Fruit fly (Drosophila melanogaster) ovary, adult (tissue): ENCODE data around the gene CG13455.

Experiments used
- CG17801 ChIP-seq: fragments of 200-800 bp; optimal IDR thresholded peaks from 2 replicates; lab custom pipeline; 2019; ENCODE audit warnings: missing biosample characterization, mild to moderate bottlenecking, missing genetic modification characterization, moderate library complexity; ENCODE audit not compliant: partially characterized antibody

The CG13455 gene

DNA sequence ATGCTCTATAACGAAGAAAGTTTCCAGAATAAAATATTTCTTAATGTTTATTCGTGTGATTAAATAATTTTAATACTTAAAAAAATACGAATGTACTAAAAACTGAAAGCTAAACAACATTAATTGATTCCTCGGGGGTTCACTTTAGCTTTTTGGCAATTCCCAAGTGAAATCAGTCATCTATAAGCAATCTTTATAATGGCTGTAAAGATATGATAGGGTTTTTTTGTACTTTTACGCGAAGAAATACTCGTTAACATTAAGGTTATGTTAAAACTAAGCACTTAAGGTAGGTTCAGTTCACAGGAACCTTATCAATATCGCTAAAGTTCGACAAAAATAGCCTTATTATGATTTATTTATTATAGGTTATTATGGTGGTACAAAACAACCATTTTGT, 23.5 kb downstream of the CG13455 start:
- no peak for TF ChIP-seq CG17801 (GFP tag; lab: Kevin White, UChicago)

DNA sequence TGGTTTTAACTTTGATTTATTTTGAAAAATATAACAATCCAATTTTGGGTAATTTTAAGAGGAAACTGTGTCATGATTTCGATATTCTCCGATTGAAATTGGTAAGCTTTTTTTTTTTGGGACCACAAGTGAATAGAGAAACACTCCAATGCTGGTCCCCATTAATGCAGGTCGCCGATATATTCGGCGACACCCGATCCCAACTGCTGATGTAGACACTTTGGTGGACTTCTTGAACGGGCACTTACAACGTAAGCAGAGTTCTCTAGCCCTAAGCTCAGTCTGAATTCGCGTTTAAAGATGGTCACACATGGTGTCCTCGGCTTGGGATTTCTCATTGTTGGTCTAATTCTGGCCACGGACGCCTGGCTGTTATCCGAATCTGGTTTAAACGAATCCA, 23.9 kb downstream of the CG13455 start, which contains the start of gene yellow-k:
Gene yellow-k, plus strand, starts transcription at position 301 of the 400 bp plus-strand sequence.
- TF ChIP-seq CG17801 (GFP tag; lab: Kevin White, UChicago): no peak

DNA sequence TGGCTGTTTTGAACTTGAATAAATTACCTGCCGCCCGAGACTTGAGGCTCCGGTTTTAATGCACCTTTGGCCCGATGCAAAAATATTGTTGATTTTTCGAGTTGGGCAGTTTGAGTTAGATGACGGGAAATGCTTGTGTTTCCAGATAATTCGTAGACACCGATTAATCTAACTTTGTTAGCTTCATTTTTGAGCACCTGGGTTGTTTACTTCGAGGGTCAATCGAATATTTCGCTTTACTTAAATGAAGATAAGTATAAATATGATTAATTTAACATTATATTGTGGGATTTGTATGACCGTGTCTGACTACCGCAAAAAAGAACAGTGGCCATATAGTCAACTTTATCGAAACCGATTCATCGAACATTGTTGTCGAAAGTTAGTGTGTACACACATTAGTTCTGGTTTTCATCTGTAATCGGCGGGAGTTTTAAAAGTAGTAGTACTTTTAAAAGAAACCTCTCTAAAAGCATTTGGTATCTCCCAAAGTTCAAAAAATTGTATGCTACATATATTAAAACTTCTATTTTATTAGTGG, 27.5 kb downstream of the CG13455 start, which contains the start of gene CG7945:
Gene CG7945, minus strand, starts transcription at position 332 of the 541 bp plus-strand sequence.
- TF ChIP-seq CG17801 (GFP tag; lab: Kevin White, UChicago): peak; percentile 16

DNA sequence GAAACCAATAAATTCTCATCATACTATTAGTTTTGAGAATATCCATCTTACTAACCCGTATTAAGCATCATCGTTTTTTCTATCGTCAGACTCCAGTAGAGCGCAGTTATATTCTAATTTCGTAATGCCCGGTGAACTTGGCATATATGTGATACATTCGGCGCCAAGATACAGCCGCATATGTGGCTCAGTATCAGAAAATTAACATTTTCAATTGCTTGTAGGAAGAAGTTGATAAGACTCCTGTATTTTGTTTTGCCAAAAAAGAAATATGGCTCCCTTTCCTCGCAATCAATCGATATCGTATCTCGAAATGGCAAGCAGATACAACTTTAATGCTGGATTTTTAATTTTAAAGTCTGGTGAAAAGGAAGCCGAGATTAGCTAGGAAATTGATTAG, 28.8 kb downstream of the CG13455 start, which contains the start of gene CG33986:
Gene CG33986, minus strand, starts transcription at position 101 of the 400 bp plus-strand sequence.
- TF ChIP-seq CG17801 (GFP tag; lab: Kevin White, UChicago): no peak

DNA sequence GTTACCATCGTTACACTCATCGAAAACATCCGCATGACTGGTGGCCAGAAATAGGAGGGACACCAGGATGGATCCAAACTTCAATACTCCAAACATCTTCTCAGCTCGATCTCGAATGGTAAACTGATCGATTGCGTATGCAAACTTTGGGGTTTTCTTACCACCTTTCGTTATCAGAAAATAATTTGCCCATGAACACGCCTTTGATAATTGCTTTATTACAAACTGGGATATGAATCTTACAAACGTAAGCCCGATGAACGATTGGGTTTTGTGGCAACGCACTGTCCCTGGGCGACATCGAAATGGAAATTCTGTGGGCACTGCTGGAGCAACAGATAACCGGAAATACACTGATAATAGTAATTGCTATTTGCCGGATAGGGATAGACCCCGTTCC, 30.3 kb downstream of the CG13455 start, which contains the start of gene CG33985:
Gene CG33985, minus strand, starts transcription at position 101 of the 400 bp plus-strand sequence.
- no peak for TF ChIP-seq CG17801 (GFP tag; lab: Kevin White, UChicago)

DNA sequence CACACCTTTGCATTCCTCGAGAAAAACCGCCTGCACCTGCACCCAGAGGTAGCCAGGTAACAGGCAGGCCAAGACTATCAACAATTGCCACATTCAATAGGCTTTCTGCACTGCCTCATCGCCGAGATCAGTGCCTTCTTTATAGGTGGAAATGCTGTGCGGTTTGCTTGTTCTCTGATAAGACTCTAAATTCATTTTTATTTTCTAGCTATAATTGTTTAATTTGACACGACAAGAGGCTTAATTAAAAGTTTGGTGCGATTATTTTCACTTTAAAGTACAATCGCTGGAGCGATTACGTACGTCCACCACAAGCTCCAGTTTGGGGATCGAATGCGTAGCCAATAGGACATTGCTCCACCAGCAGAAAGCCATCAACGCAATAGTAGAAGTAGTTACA, 31.0 kb downstream of the CG13455 start, which contains the start of gene CG42729:
Gene CG42729, minus strand, starts transcription at position 101 of the 400 bp plus-strand sequence.
- TF ChIP-seq CG17801 (GFP tag; lab: Kevin White, UChicago): no peak

DNA sequence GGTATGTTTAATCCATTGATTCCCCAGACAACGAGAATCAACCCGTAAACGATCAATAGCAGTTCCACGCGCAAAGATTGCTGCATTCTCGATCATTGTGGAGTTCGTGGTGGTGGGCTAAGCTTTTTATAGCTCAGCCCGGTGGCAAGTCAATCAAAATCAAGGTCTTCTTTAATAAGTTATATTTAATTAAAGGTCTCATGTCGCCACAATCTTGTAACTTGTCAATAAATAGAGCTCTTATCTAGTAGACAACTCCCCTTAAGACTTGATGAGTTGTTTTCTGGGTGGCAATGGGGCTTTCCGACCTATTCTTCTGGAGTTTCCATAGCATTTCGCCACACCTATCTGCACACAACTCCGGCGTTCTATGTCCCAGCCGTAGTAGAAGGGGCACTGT, 31.7 kb downstream of the CG13455 start, which contains the start of gene CG42728:
Gene CG42728, minus strand, starts transcription at position 101 of the 400 bp plus-strand sequence.
- TF ChIP-seq CG17801 (GFP tag; lab: Kevin White, UChicago): no peak

DNA sequence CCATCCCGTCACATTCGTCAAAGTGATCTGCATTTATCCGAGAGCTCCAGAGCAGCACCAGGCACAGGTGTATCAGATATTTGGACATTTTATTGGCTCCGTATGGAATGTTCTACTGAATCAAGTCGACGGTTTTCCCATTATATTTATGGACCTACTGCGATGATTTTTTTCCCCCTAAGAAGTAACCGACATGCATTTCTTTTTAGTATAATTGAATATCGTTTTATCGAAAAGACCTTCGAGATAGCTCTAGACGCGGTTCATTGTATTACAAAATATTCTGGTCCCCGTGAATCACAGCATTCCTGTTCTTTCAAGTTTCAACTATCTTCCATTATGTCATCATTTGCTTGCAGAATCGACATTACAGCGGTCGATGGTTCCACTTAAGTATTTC, 32.8 kb downstream of the CG13455 start, which contains the start of gene obst-H:
Gene obst-H, minus strand, starts transcription at position 101 of the 400 bp plus-strand sequence.
- no peak for TF ChIP-seq CG17801 (GFP tag; lab: Kevin White, UChicago)

DNA sequence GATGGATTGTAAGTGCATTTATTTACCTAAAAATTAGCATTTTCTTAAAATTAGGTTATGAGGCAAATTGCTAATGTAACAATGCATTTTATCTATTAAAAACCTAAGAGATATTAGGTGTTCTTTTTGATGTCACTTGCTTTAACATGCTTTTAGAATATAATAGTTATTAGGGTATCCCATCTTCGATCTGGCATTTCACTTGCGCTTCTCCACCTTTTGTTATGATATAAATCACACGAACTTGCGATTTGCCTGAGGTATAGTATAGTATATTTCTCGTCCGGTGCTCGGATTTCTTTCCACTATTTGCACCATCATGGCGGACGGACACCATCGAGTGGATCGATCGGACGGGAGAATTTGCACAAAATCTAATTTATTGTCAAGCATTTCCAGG, 33.7 kb downstream of the CG13455 start:
- no peak for TF ChIP-seq CG17801 (GFP tag; lab: Kevin White, UChicago)

DNA sequence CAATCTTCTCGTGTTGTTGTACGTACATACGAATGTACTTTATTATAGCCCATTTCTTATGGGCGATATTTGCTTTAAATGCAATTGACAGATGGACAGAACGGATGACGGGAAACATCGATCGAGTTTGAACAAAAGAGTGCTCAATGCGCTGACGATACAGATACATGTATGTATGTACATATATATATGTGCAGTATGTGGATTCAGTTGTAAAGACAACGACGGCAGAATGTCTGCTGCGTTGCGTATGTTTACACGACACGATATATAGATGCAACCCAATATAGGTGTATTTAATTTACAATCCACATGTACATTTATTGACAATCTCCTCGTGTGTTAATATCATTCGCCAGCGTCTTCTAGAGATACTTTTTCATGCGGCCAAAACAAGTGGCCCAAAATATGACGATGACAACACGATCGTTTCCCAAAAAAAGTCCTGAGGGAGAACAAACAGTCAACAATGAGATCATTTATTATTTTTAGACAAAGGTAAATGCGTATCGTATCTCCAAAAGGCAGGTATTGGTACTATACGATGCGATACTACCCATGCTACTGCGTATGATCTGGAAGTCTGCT, 34.4 kb downstream of the CG13455 start:
- no peak for TF ChIP-seq CG17801 (GFP tag; lab: Kevin White, UChicago)

DNA sequence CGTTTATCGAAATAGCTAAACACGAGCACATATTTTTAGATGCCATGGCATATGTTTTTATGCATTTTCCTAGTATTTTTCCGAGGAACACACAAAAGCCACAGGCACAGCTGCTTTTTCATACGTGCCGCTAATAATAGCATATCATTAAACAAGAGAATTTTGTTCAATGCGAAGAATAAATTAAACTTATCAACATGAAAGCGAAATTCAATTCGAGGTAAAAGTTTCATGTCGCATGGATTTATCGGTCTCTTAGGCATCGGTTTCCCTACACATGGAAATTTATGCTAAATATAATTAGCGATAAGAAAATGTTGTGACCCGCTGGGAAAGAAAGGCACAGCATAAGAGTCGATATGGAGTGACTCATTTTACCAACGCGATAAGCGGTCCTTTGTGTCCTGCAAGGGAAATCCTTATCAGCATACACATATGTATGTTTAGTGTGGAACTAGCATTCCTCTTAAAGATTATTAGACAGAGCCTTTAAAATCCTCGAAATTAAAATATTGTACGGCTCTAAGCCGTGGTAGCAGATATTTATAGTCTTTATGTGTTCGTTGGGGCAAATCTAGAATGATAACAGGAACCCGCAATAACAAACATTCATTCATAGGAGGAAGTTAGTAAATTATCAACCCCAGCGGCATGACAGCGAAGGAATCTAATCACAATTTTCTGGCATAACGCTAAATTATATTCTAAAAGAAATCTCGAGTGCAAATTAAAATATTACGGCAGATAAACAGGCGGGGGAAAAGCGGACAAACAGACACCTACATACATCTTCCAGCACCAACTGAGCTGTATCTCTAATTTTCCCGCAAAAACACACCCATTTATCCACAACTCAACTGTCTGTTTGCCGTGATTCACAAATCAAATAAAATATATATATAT, 35.3 kb downstream of the CG13455 start, which contains the start of gene CG43248:
Gene CG43248, minus strand, starts transcription at position 51 of the 903 bp plus-strand sequence.
- no peak for TF ChIP-seq CG17801 (GFP tag; lab: Kevin White, UChicago)

DNA sequence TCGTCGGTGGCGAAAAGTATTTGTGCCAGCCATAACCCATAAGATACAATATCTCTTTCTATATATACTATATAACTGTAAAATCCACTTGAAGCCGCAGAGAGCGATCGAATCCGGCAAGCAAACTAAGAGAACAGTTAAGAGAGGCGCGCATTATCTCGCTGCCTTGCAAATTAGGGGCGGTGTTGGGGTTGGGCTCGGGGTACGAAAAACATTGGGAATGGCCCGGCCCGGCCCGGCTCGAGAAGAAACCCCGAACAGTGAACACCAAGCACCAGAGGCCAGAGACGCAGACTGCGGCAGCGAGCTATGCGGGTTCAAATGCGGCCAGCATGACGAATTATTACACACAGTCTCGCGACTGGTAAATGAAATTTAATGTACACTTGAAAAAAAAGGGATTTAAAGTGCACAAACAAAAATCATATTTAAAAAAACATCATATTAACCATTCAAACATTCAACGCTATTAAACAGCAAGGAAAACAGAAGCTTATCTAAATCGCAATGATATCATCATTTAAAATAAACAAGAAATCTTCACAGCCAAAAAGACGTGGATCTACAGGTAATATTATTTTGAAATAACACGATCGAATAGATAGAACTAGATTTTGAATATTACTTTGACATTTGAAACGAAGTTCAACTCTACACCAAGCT, 36.1 kb downstream of the CG13455 start:
- no peak for TF ChIP-seq CG17801 (GFP tag; lab: Kevin White, UChicago)

DNA sequence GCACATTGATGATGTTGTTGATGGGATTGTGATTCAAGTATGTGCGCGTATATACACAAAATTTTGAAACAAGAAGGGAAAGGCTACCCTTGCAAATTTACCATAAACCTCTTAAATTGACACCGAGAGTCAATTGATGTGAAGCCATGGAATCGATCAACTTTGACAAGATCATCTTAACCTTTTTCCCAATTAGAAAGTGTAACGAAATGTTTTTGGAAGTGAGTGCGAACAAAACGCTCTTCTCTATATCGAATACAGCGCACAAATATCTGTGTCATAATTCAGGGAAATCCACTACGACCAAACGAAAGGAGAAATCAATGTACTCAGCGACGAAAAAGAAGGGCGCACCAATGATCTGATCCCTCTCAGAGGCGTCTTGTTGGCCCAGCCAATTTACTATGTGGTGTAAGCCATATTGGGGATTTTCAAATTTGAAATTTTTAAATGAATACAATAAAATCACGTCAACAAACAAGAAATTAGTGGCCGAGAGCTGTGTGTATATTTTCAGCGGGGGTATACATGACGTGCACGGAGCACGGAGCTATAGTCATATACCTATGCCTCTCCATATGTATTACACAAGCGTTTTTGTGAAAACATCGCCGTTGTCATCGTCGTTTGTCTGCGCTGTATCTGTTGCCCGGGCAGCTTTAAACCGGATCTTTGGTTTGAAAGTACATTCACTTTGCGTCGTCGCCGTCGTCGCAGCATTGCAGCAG, 37.2 kb downstream of the CG13455 start:
- TF ChIP-seq CG17801 (GFP tag; lab: Kevin White, UChicago): no peak
